Fruit fly (Drosophila melanogaster) whole organism, prepupa: ENCODE results near the gene CG14511.

Experiments used
- OdsH ChIP-seq: fragments of 200-800 bp; sonication (Bioruptor generic); optimal IDR thresholded peaks from 3 replicates; lab custom pipeline; 2016; ENCODE audit warnings: missing biosample characterization, missing genetic modification characterization
- fkh ChIP-seq: fragments of 200-800 bp; sonication (Bioruptor generic); optimal IDR thresholded peaks from 3 replicates; lab custom pipeline; 2017; ENCODE audit warnings: missing biosample characterization, mild to moderate bottlenecking, missing genetic modification characterization, moderate library complexity

- TF ChIP-seq fkh (peak; percentile 45), OdsH (GFP tag; lab: Kevin White, UChicago) (no peak)
Observed at dm6 chr3R:29112398-29113150, 34.1 kb downstream of the CG14511 start, which contains the start of the genes alpha-Man-Ib and Pdhb.
